Worm (Caenorhabditis elegans): ENCODE results near the gene fbxa-172.
"Not testable (repeated sequence)": the region's sequence is repeated elsewhere in the genome, so short reads cannot be mapped to it uniquely, and the experiment has no call there.

ce11 chrV:17606050-17606449 lies 47.0 kb downstream of the fbxa-172 start, which contains the start of gene Y6G8.16:
- TF ChIP-seq pqm-1 (tag; optimal IDR thresholded peaks at IDR 0.05); nhr-11 (tag; optimal IDR thresholded peaks at IDR 0.05); snpc-4 (tag; optimal IDR thresholded peaks at IDR 0.05); mxl-3 (GFP tag; optimal IDR thresholded peaks at IDR 0.05): not testable (repeated sequence)
